Worm (Caenorhabditis elegans): ENCODE results near the gene F44B9.10.

The F44B9.10 gene

DNA sequence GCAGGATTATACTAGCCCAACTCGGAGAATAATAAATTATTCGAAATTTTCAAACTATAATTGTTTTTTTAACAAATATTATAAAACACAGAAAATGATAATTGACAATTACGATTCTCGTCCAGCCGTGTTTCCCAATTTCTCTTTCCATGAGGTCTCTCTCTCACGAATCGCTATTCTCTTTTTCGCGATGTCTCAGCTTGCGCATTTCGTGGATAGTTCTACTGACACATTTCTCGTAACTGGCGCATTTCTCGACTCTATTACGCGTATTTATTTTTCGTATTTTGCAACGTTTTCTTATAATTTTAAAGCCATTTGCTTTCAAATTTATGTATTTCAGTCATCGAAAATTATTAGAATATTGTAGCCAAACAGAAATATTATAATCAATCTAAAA, 10.3 kb upstream of the F44B9.10 start (continued):
- TF ChIP-seq sdz-38 (tag; optimal IDR thresholded peaks at IDR 0.05) (no peak), athp-1 (tag; optimal IDR thresholded peaks at IDR 0.05) (peak; percentile 98), ztf-6 (GFP tag; IDR thresholded peaks at IDR 0.05) (peak; percentile 99), T26A5.8 (tag; optimal IDR thresholded peaks at IDR 0.05) (no peak), C06A6.2 (GFP tag; conservative IDR thresholded peaks at IDR 0.05) (peak; percentile 67; the same call in 1 of the 2 replicates), cebp-2 (GFP tag; IDR thresholded peaks at IDR 0.05) (no peak), lsy-27 (tag; optimal IDR thresholded peaks at IDR 0.05; ENCODE audit: borderline replicate concordance, insufficient read depth) (peak; percentile 37), nhr-120 (GFP tag; IDR thresholded peaks at IDR 0.05) (0 out of 2 replicates have a peak, but pooled peaks have one; percentile 49), F39B2.1 (GFP tag; IDR thresholded peaks at IDR 0.05) (no peak), ceh-100 (GFP tag; IDR thresholded peaks at IDR 0.05) (peak; percentile 100), Y79H2A.3 (GFP tag; conservative IDR thresholded peaks at IDR 0.05) (peak; percentile 98), F55B11.4 (tag; optimal IDR thresholded peaks at IDR 0.05; ENCODE audit: borderline replicate concordance, insufficient read depth) (no peak), lir-1 (GFP tag; conservative IDR thresholded peaks at IDR 0.05) (peak; percentile 94), F10E7.11 (tag; optimal IDR thresholded peaks at IDR 0.05) (peak; percentile 38), repo-1 (tag; optimal IDR thresholded peaks at IDR 0.05) (peak; percentile 2), cebp-1 (GFP tag; IDR thresholded peaks at IDR 0.05) (peak; percentile 96), cebp-1 (tag; optimal IDR thresholded peaks at IDR 0.05) (peak; percentile 96), hmg-1.2 (GFP tag; IDR thresholded peaks at IDR 0.05) (peak; percentile 88), D2030.7 (GFP tag; IDR thresholded peaks at IDR 0.05) (peak; percentile 97), lin-54 (GFP tag; optimal IDR thresholded peaks at IDR 0.05) (peak; percentile 96), nhr-90 (tag; optimal IDR thresholded peaks at IDR 0.05) (peak; percentile 96), madf-10 (tag; optimal IDR thresholded peaks at IDR 0.05) (peak; percentile 97), madf-6 (GFP tag; IDR thresholded peaks at IDR 0.05) (no peak; the same call in none of the 2 replicates), dpl-1 (GFP tag; optimal IDR thresholded peaks at IDR 0.05) (peak; percentile 89), lin-40 (tag; optimal IDR thresholded peaks at IDR 0.05) (peak; percentile 95), B0035.1 (tag; optimal IDR thresholded peaks at IDR 0.05) (peak; percentile 92), ztf-18 (tag; optimal IDR thresholded peaks at IDR 0.05) (peak; percentile 100), T07F8.4 (tag; optimal IDR thresholded peaks at IDR 0.05) (peak; percentile 96), gei-17 (GFP tag; optimal IDR thresholded peaks at IDR 0.05) (no peak), dox-1 (GFP tag; IDR thresholded peaks at IDR 0.05) (peak; percentile 99), sptf-2 (GFP tag; optimal IDR thresholded peaks at IDR 0.05) (peak; percentile 96), attf-5 (GFP tag; optimal IDR thresholded peaks at IDR 0.05) (peak; percentile 100), B0019.2 (GFP tag; conservative IDR thresholded peaks at IDR 0.05) (peak; percentile 94), ceh-58 (GFP tag; IDR thresholded peaks at IDR 0.05) (no peak), ets-4 (GFP tag; optimal IDR thresholded peaks at IDR 0.05) (peak; percentile 74), somi-1 (GFP tag; optimal IDR thresholded peaks at IDR 0.05) (peak; percentile 97), F22D6.2 (tag; optimal IDR thresholded peaks at IDR 0.05) (peak; percentile 88), ztf-22 (GFP tag; optimal IDR thresholded peaks at IDR 0.05) (peak; percentile 93), F33H1.4 (GFP tag; IDR thresholded peaks at IDR 0.05) (peak; percentile 85), F57C9.4 (tag; optimal IDR thresholded peaks at IDR 0.05) (peak; percentile 47), pbrm-1 (GFP tag; IDR thresholded peaks at IDR 0.05) (peak; percentile 98), hmg-20 (GFP tag; IDR thresholded peaks at IDR 0.05) (peak; percentile 81), Y67H2A.10 (GFP tag; conservative IDR thresholded peaks at IDR 0.05) (peak; percentile 98), nfya-2 (GFP tag; IDR thresholded peaks at IDR 0.05) (no peak), F49E8.2 (tag; optimal IDR thresholded peaks at IDR 0.05; ENCODE audit: insufficient read depth) (peak; percentile 97), bed-2 (GFP tag; IDR thresholded peaks at IDR 0.05) (peak; percentile 99), C17E4.6 (GFP tag; IDR thresholded peaks at IDR 0.05) (peak; percentile 96), Y56A3A.18 (GFP tag; IDR thresholded peaks at IDR 0.05) (0 out of 2 replicates have a peak, but pooled peaks have one; percentile 58), ceh-91 (GFP tag; IDR thresholded peaks at IDR 0.05) (peak; percentile 93)

Data from whole organism, young adult.